Worm (Caenorhabditis elegans): Measurements from ENCODE around the gene exos-8.

Gene exos-8

DNA sequence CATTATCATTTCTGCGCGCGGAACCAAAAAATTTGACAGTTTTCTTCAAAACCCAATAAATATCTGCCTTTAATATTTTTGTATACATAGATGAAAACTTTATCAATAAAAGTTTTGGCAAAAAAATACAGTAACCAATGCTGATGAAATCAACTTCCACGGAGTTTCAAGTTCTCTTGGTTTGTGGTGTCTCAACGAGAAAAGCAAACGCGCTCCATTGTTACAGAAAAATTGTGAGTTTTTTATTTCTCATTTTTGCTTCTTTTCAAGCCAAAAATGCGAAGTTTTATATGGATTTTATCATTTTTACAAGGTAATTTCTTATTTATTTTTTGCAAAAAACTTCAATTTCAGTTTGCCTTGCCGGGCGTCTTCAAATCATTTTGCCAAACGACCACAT lies 6.8 kb upstream of the exos-8 start, which contains the start of gene T14B4.3:
Gene T14B4.3, plus strand, starts transcription at position 264 of the 400 bp plus-strand sequence.
- TF ChIP-seq nhr-90 (tag; optimal IDR thresholded peaks at IDR 0.05; ENCODE audit: poor library complexity), result peak; percentile 59
- TF ChIP-seq ces-1 (GFP tag; optimal IDR thresholded peaks at IDR 0.05), result no peak
- TF ChIP-seq pax-3 (tag; optimal IDR thresholded peaks at IDR 0.05), result peak; percentile 52
- peak; percentile 43 for TF ChIP-seq nhr-85 (tag)
- TF ChIP-seq skn-1 (tag; optimal IDR thresholded peaks at IDR 0.05), result peak; percentile 43
- peak in 1 of 2 experiments; percentile 35 for TF ChIP-seq mdl-1 (tag; optimal IDR thresholded peaks at IDR 0.05)
- peak; percentile 56 for TF ChIP-seq fkh-8 (tag; optimal IDR thresholded peaks at IDR 0.05)
- no peak for TF ChIP-seq efl-3 (GFP tag; optimal IDR thresholded peaks at IDR 0.05)
- peak; percentile 61 for TF ChIP-seq blmp-1 (tag; optimal IDR thresholded peaks at IDR 0.05)
- peak; percentile 57 to 85 for TF ChIP-seq lin-35 (GFP tag; optimal IDR thresholded peaks at IDR 0.05)
- peak; percentile 31; the same call in 1 of the 2 replicates for TF ChIP-seq nhr-19 (GFP tag; conservative IDR thresholded peaks at IDR 0.05)
- no peak for TF ChIP-seq aly-2 (tag; optimal IDR thresholded peaks at IDR 0.05)
- peak in 1 of 2 experiments; percentile 67 for TF ChIP-seq ztf-11 (tag; optimal IDR thresholded peaks at IDR 0.05)
- peak; percentile 59 for TF ChIP-seq lin-13 (GFP tag; optimal IDR thresholded peaks at IDR 0.05)
- TF ChIP-seq ceh-82 (tag; optimal IDR thresholded peaks at IDR 0.05), result peak in 2 of 3 experiments; percentile 41 to 64
- TF ChIP-seq mef-2 (tag; optimal IDR thresholded peaks at IDR 0.05), result no peak
- TF ChIP-seq isw-1 (GFP tag; IDR thresholded peaks at IDR 0.05), result peak; percentile 32
- no peak for TF ChIP-seq ceh-90 (tag; optimal IDR thresholded peaks at IDR 0.05)
- no peak for TF ChIP-seq alr-1 (tag; optimal IDR thresholded peaks at IDR 0.05; ENCODE audit: borderline replicate concordance)
- TF ChIP-seq pqm-1 (tag; optimal IDR thresholded peaks at IDR 0.05), result no peak
- peak; percentile 20 for TF ChIP-seq vab-15 (tag; optimal IDR thresholded peaks at IDR 0.05)
- peak; percentile 28 for TF ChIP-seq nhr-77 (tag; optimal IDR thresholded peaks at IDR 0.05)
- no peak for TF ChIP-seq aha-1 (tag; optimal IDR thresholded peaks at IDR 0.05)
- peak; percentile 20 for TF ChIP-seq sox-4 (tag; optimal IDR thresholded peaks at IDR 0.05)
- no peak for TF ChIP-seq hpl-2 (GFP tag; optimal IDR thresholded peaks at IDR 0.05)
- TF ChIP-seq sptf-1 (tag; optimal IDR thresholded peaks at IDR 0.05), result no peak
- TF ChIP-seq unc-98 (GFP tag; IDR thresholded peaks at IDR 0.05), result no peak
- TF ChIP-seq hlh-17 (GFP tag; optimal IDR thresholded peaks at IDR 0.05; ENCODE audit: borderline replicate concordance), result no peak
- no peak for TF ChIP-seq nhr-28 (tag; optimal IDR thresholded peaks at IDR 0.05)
- peak; percentile 78 for TF ChIP-seq lin-15B (tag; optimal IDR thresholded peaks at IDR 0.05)
- TF ChIP-seq ztf-4 (tag; optimal IDR thresholded peaks at IDR 0.05), result no peak
- TF ChIP-seq nhr-76 (tag; optimal IDR thresholded peaks at IDR 0.05), result no peak
- TF ChIP-seq grh-1 (GFP tag; IDR thresholded peaks at IDR 0.05), result no peak
- TF ChIP-seq snpc-4 (tag; optimal IDR thresholded peaks at IDR 0.05), result no peak
- TF ChIP-seq nhr-237 (tag; optimal IDR thresholded peaks at IDR 0.05), result peak; percentile 6
- TF ChIP-seq lsy-2 (tag; optimal IDR thresholded peaks at IDR 0.05), result peak; percentile 68 to 88
- no peak for TF ChIP-seq nhr-84 (tag; optimal IDR thresholded peaks at IDR 0.05)
- no peak for TF ChIP-seq mab-9 (GFP tag; IDR thresholded peaks at IDR 0.05)
- no peak for TF ChIP-seq nhr-12 (tag; optimal IDR thresholded peaks at IDR 0.05)
- TF ChIP-seq elt-2 (tag; optimal IDR thresholded peaks at IDR 0.05), result no peak
- no peak for TF ChIP-seq egl-13 (tag; optimal IDR thresholded peaks at IDR 0.05)
- peak; percentile 75 to 82 for TF ChIP-seq efl-1 (optimal IDR thresholded peaks at IDR 0.05)
- peak; percentile 57 to 96 for TF ChIP-seq efl-1 (GFP tag; optimal IDR thresholded peaks at IDR 0.05 in 1 of 2)
- no peak for TF ChIP-seq Y116A8C.19 (tag; optimal IDR thresholded peaks at IDR 0.05; ENCODE audit: borderline replicate concordance)
- no peak for TF ChIP-seq unc-130 (tag; optimal IDR thresholded peaks at IDR 0.05)
- no peak for TF ChIP-seq lin-39 (tag; optimal IDR thresholded peaks at IDR 0.05)
- no peak for TF ChIP-seq zag-1 (tag; optimal IDR thresholded peaks at IDR 0.05)
- TF ChIP-seq ama-1 (optimal IDR thresholded peaks at IDR 0.05), result no peak
- peak; percentile 14 for TF ChIP-seq unc-86 (tag; optimal IDR thresholded peaks at IDR 0.05)
- TF ChIP-seq lir-3 (tag; optimal IDR thresholded peaks at IDR 0.05; ENCODE audit: poor library complexity), result peak; percentile 77
- no peak for TF ChIP-seq ceh-8 (GFP tag; optimal IDR thresholded peaks at IDR 0.05)
- peak; percentile 60 for TF ChIP-seq snu-23 (GFP tag; optimal IDR thresholded peaks at IDR 0.05)
- peak; percentile 57 for TF ChIP-seq mep-1 (tag; optimal IDR thresholded peaks at IDR 0.05)
- no peak for TF ChIP-seq hlh-4 (tag; optimal IDR thresholded peaks at IDR 0.05)

Data from whole organism, L1 larva.